Worm (Caenorhabditis elegans) whole organism, L3 larva: Measurements from ENCODE around the gene tbx-37.

Source experiments
- R02D3.7 ChIP-seq: fragments of 150-350 bp; optimal IDR thresholded peaks from 2 replicates; lab custom pipeline; 2014; ENCODE audit warnings: missing biosample characterization, missing genetic modification characterization
- ama-1 ChIP-seq: fragments of 150-350 bp; optimal IDR thresholded peaks from 2 replicates; lab custom pipeline; 2018
- ceh-28 ChIP-seq: fragments of 150-350 bp; optimal IDR thresholded peaks from 2 replicates; lab custom pipeline; 2014; ENCODE audit warnings: missing biosample characterization, missing genetic modification reagents, missing genetic modification characterization
- ceh-82 ChIP-seq: fragments of 150-350 bp; optimal IDR thresholded peaks from 2 replicates; lab custom pipeline; 2014; ENCODE audit warnings: missing biosample characterization, missing genetic modification characterization
- egl-27 ChIP-seq: sonication (generic microtip); optimal IDR thresholded peaks from 4 replicates; lab custom pipeline; 2017; ENCODE audit warnings: missing biosample characterization, missing genetic modification reagents, missing genetic modification characterization
- elt-1 ChIP-seq: fragments of 150-350 bp; optimal IDR thresholded peaks from 2 replicates; lab custom pipeline; 2014; ENCODE audit warnings: missing biosample characterization, missing genetic modification characterization
- elt-2 ChIP-seq: sonication (generic microtip); optimal IDR thresholded peaks from 2 replicates; lab custom pipeline; 2016; ENCODE audit warnings: missing genetic modification reagents, mild to moderate bottlenecking, missing genetic modification characterization, missing compliant biosample characterization
- elt-3 ChIP-seq, 3 experiments: fragments of 150-350 bp in 1 of 3; sonication (generic microtip) in 2 of 3; optimal IDR thresholded peaks; 2 replicates in 2 of 3; 4 replicates in 1 of 3; lab custom pipeline; 2014 to 2017; ENCODE audit warnings: missing biosample characterization in 3 of 3, missing genetic modification characterization in 3 of 3
- eor-1 ChIP-seq, 2 experiments: fragments of 150-350 bp; optimal IDR thresholded peaks; 2 replicates each; lab custom pipeline; 2014 to 2018; ENCODE audit warnings: missing biosample characterization in 2 of 2, missing genetic modification characterization in 2 of 2
- hmg-11 ChIP-seq: sonication (generic microtip); optimal IDR thresholded peaks from 2 replicates; lab custom pipeline; 2016; ENCODE audit warnings: missing genetic modification characterization, missing compliant biosample characterization
- jun-1 ChIP-seq: fragments of 150-350 bp; optimal IDR thresholded peaks from 2 replicates; lab custom pipeline; 2014; ENCODE audit warnings: missing biosample characterization, missing genetic modification reagents, missing genetic modification characterization
- lsy-12 ChIP-seq: sonication (generic microtip); optimal IDR thresholded peaks from 2 replicates; lab custom pipeline; 2016; ENCODE audit warnings: mild to moderate bottlenecking, missing genetic modification characterization, missing compliant biosample characterization
- mdl-1 ChIP-seq: fragments of 150-350 bp; optimal IDR thresholded peaks from 2 replicates; lab custom pipeline; 2014; ENCODE audit warnings: missing biosample characterization, missing genetic modification characterization
- mml-1 ChIP-seq: fragments of 150-350 bp; sonication (generic microtip); optimal IDR thresholded peaks from 3 replicates; lab custom pipeline; 2014; ENCODE audit warnings: missing biosample characterization, missing genetic modification characterization
- nfya-1 ChIP-seq: sonication (generic microtip); optimal IDR thresholded peaks from 2 replicates; lab custom pipeline; 2017; ENCODE audit warnings: missing genetic modification characterization, mild to moderate bottlenecking, missing compliant biosample characterization, antibody characterized with exemption, moderate library complexity; ENCODE audit not compliant: insufficient read depth
- nhr-12 ChIP-seq: fragments of 150-350 bp; optimal IDR thresholded peaks from 2 replicates; lab custom pipeline; 2014; ENCODE audit warnings: missing biosample characterization, missing genetic modification characterization
- nhr-23 ChIP-seq: fragments of 150-350 bp; optimal IDR thresholded peaks from 2 replicates; lab custom pipeline; 2014; ENCODE audit warnings: missing biosample characterization, missing genetic modification reagents, missing genetic modification characterization
- nhr-25 ChIP-seq: sonication (generic microtip); optimal IDR thresholded peaks from 2 replicates; lab custom pipeline; 2017; ENCODE audit warnings: missing biosample characterization, missing genetic modification characterization
- nhr-28 ChIP-seq: fragments of 150-350 bp; optimal IDR thresholded peaks from 2 replicates; lab custom pipeline; 2014; ENCODE audit warnings: missing biosample characterization, missing genetic modification characterization
- nhr-67 ChIP-seq: fragments of 150-350 bp; optimal IDR thresholded peaks from 2 replicates; lab custom pipeline; 2014; ENCODE audit warnings: missing biosample characterization, missing genetic modification characterization
- nhr-77 ChIP-seq: fragments of 150-350 bp; optimal IDR thresholded peaks from 2 replicates; lab custom pipeline; 2014; ENCODE audit warnings: missing biosample characterization, missing genetic modification characterization
- pha-4 ChIP-seq: fragments of 150-350 bp; optimal IDR thresholded peaks from 2 replicates; lab custom pipeline; 2014; ENCODE audit warnings: missing biosample characterization, missing genetic modification reagents, missing genetic modification characterization
- pqm-1 ChIP-seq: fragments of 150-350 bp; optimal IDR thresholded peaks from 2 replicates; lab custom pipeline; 2017; ENCODE audit warnings: missing biosample characterization, missing genetic modification characterization, inconsistent platforms
- skn-1 ChIP-seq: fragments of 150-350 bp; optimal IDR thresholded peaks from 2 replicates; lab custom pipeline; 2014; ENCODE audit warnings: missing biosample characterization, missing genetic modification characterization
- tbx-2 ChIP-seq: sonication (generic microtip); optimal IDR thresholded peaks from 2 replicates; lab custom pipeline; 2016; ENCODE audit warnings: mild to moderate bottlenecking, missing genetic modification characterization, missing compliant biosample characterization
- unc-39 ChIP-seq: sonication (generic microtip); optimal IDR thresholded peaks from 4 replicates; lab custom pipeline; 2017; ENCODE audit warnings: missing biosample characterization, missing genetic modification characterization
- unc-62 ChIP-seq: fragments of 150-350 bp; sonication (generic microtip); optimal IDR thresholded peaks from 4 replicates; lab custom pipeline; 2014; ENCODE audit warnings: missing biosample characterization, missing genetic modification reagents, missing genetic modification characterization
- zag-1 ChIP-seq: fragments of 150-350 bp; optimal IDR thresholded peaks from 2 replicates; lab custom pipeline; 2014; ENCODE audit warnings: missing biosample characterization, missing genetic modification characterization
- ztf-11 ChIP-seq: fragments of 150-350 bp; optimal IDR thresholded peaks from 2 replicates; lab custom pipeline; 2014; ENCODE audit warnings: missing biosample characterization, missing genetic modification characterization
- ztf-4 ChIP-seq: fragments of 150-350 bp; optimal IDR thresholded peaks from 2 replicates; lab custom pipeline; 2014; ENCODE audit warnings: missing biosample characterization, missing genetic modification characterization

Gene tbx-37

ce11 chrIII:11227025-11227424 lies at the start of gene tbx-37:
tbx-37 (minus strand) TSS chrIII:11227125.
- TF ChIP-seq ztf-11 (tag; lab: Kevin White, UChicago) (no peak), eor-1 (tag; optimal IDR thresholded peaks at IDR 0.05; lab: Kevin White, UChicago) (no peak), nhr-23 (tag; lab: Kevin White, UChicago) (no peak), elt-2 (tag; lab: Kevin White, UChicago) (no peak)
- TF ChIP-seq, all 47 proteins: peak for 0

ce11 chrIII:11274590-11275116 lies 47.7 kb upstream of the tbx-37 start, which contains the start of gene Y47D3A.20:
Y47D3A.20 (plus strand) TSS chrIII:11275066.
- TF ChIP-seq ama-1 = no peak
- TF ChIP-seq hmg-11 (tag; lab: Kevin White, UChicago) = peak; percentile 25
- TF ChIP-seq, all 47 proteins: peak for 1

- TF ChIP-seq ceh-82 (no peak), mdl-1 (tag; lab: Kevin White, UChicago) (no peak), ztf-11 (tag; lab: Kevin White, UChicago) (no peak), elt-2 (tag; lab: Kevin White, UChicago) (peak; percentile 17)
Measured at ce11 chrIII:11270795-11271194, 43.9 kb upstream of the tbx-37 start, which contains the start of gene obr-1. obr-1 (minus strand) TSS chrIII:11270895.

ce11 chrIII:11269206-11269605 lies 42.3 kb upstream of the tbx-37 start:
- no peak for TF ChIP-seq zag-1
- peak; percentile 52 for TF ChIP-seq pqm-1 (tag; lab: Kevin White, UChicago)
- no peak for TF ChIP-seq nfya-1
- no peak for TF ChIP-seq mml-1 (tag; lab: Kevin White, UChicago)
- peak; percentile 5 for TF ChIP-seq jun-1 (tag; lab: Kevin White, UChicago)
- no peak for TF ChIP-seq tbx-2 (tag; lab: Kevin White, UChicago)
- TF ChIP-seq elt-2 (tag; lab: Kevin White, UChicago) = peak; percentile 38

ce11 chrIII:11268532-11268931 lies 41.6 kb upstream of the tbx-37 start:
- TF ChIP-seq zag-1 (no peak), skn-1 (tag; lab: Kevin White, UChicago) (no peak), elt-2 (tag; lab: Kevin White, UChicago) (peak; percentile 81), pha-4 (tag; lab: Kevin White, UChicago) (peak; percentile 23), jun-1 (tag; lab: Kevin White, UChicago) (peak; percentile 17), nhr-28 (tag; lab: Kevin White, UChicago) (no peak)

ce11 chrIII:11267372-11267771 lies 40.4 kb upstream of the tbx-37 start:
- TF ChIP-seq lsy-12 (tag; lab: Kevin White, UChicago) (no peak), nhr-77 (no peak), ztf-4 (tag; lab: Kevin White, UChicago) (no peak), R02D3.7 (tag; lab: Kevin White, UChicago) (no peak), nhr-67 (no peak), skn-1 (tag; lab: Kevin White, UChicago) (no peak), ceh-28 (tag; lab: Kevin White, UChicago) (no peak), elt-3 (tag; optimal IDR thresholded peaks at IDR 0.05; lab: Kevin White, UChicago) (peak in 1 of 3 experiments; percentile 71), elt-2 (tag; lab: Kevin White, UChicago) (peak; percentile 84), ama-1 (no peak), nhr-12 (tag; lab: Kevin White, UChicago) (no peak), egl-27 (tag; lab: Kevin White, UChicago) (no peak), unc-39 (no peak), hmg-11 (tag; lab: Kevin White, UChicago) (no peak), zag-1 (no peak)

- TF ChIP-seq elt-1 (tag; lab: Kevin White, UChicago) (peak; percentile 0), unc-62 (GFP tag; lab: Kevin White, UChicago) (no peak), nhr-25 (tag; lab: Kevin White, UChicago) (peak; percentile 16)
Measured at ce11 chrIII:11262089-11262488, 35.2 kb upstream of the tbx-37 start.
